Worm (Caenorhabditis elegans) whole organism, L4 larva: ENCODE data around the gene kin-18.
A peak's percentile ranks its signal among the peaks of the same experiment; 100 is the strongest.

Experiments used
- D1046.2 ChIP-seq: fragments of 200-800 bp; sonication (Bioruptor generic); IDR thresholded peaks from 2 replicates; pipeline ENCODE4 v1.3.6; 2022; ENCODE audit warnings: missing genetic modification characterization, missing compliant biosample characterization
- F49E8.2 ChIP-seq: sonication (generic microtip); optimal IDR thresholded peaks from 2 replicates; lab custom pipeline; 2016; ENCODE audit warnings: missing compliant biosample characterization, mild to moderate bottlenecking, missing genetic modification characterization, borderline replicate concordance
- T20F7.1 ChIP-seq: fragments of 200-800 bp; sonication (Bioruptor generic); optimal IDR thresholded peaks from 2 replicates; lab custom pipeline; 2018; ENCODE audit warnings: mild to moderate bottlenecking, missing genetic modification characterization, missing compliant biosample characterization
- T26A8.4 ChIP-seq: fragments of 200-800 bp; sonication (Bioruptor generic); IDR thresholded peaks from 2 replicates; pipeline ENCODE4 v1.3.6; 2022; ENCODE audit warnings: missing genetic modification characterization, missing compliant biosample characterization
- Y48G9A.11 ChIP-seq: fragments of 200-800 bp; sonication (Bioruptor generic); IDR thresholded peaks from 2 replicates; pipeline ENCODE4 v1.3.6; 2022; ENCODE audit warnings: missing genetic modification reagents, missing genetic modification characterization, missing compliant biosample characterization
- Y5F2A.4 ChIP-seq: fragments of 200-800 bp; sonication (Bioruptor generic); optimal IDR thresholded peaks from 2 replicates; lab custom pipeline; 2018; ENCODE audit warnings: mild to moderate bottlenecking, missing genetic modification characterization, missing compliant biosample characterization
- Y75B8A.6 ChIP-seq: fragments of 200-800 bp; sonication (Bioruptor generic); IDR thresholded peaks from 2 replicates; pipeline ENCODE4 v1.3.6; 2022; ENCODE audit warnings: missing genetic modification reagents, missing genetic modification characterization, missing compliant biosample characterization
- ZK337.2 ChIP-seq: fragments of 200-800 bp; sonication (Bioruptor generic); IDR thresholded peaks from 2 replicates; pipeline ENCODE4 v1.3.6; 2022; ENCODE audit warnings: missing genetic modification reagents, missing genetic modification characterization, missing compliant biosample characterization
- ama-1 ChIP-seq: fragments of 150-350 bp; optimal IDR thresholded peaks from 2 replicates; lab custom pipeline; 2014; ENCODE audit warnings: inconsistent platforms, mixed read lengths
- ceh-20 ChIP-seq: fragments of 200-800 bp; sonication (Bioruptor generic); IDR thresholded peaks from 2 replicates; pipeline ENCODE4 v1.3.6; 2022; ENCODE audit warnings: missing genetic modification reagents, missing genetic modification characterization, missing compliant biosample characterization
- ceh-32 ChIP-seq: sonication (generic microtip); optimal IDR thresholded peaks from 2 replicates; lab custom pipeline; 2016; ENCODE audit warnings: mild to moderate bottlenecking, missing genetic modification characterization, missing compliant biosample characterization; ENCODE audit not compliant: poor library complexity
- ceh-62 ChIP-seq: sonication (generic microtip); optimal IDR thresholded peaks from 2 replicates; lab custom pipeline; 2017; ENCODE audit warnings: missing biosample characterization, missing genetic modification characterization
- cey-2 ChIP-seq: sonication (generic microtip); optimal IDR thresholded peaks from 3 replicates; lab custom pipeline; 2017; ENCODE audit warnings: missing genetic modification characterization, mild to moderate bottlenecking, missing compliant biosample characterization, antibody characterized with exemption, borderline replicate concordance; ENCODE audit not compliant: insufficient read depth
- daf-16 ChIP-seq, 3 experiments: sonication (generic microtip); optimal IDR thresholded peaks; 2 replicates each; lab custom pipeline; 2016 to 2017; ENCODE audit warnings: missing genetic modification characterization in 3 of 3, missing genetic modification reagents in 3 of 3, mild to moderate bottlenecking in 2 of 3, missing compliant biosample characterization in 2 of 3, missing biosample characterization in 1 of 3, moderate library complexity in 1 of 3
- daf-19 ChIP-seq: fragments of 200-800 bp; sonication (Bioruptor generic); conservative IDR thresholded peaks from 2 replicates; pipeline ENCODE4 v1.3.6; 2022; ENCODE audit warnings: missing genetic modification characterization, missing compliant biosample characterization
- dmd-6 ChIP-seq: fragments of 200-800 bp; sonication (Bioruptor generic); IDR thresholded peaks from 2 replicates; pipeline ENCODE4 v1.3.6; 2022; ENCODE audit warnings: missing genetic modification reagents, missing genetic modification characterization, missing compliant biosample characterization
- dmd-8 ChIP-seq: fragments of 200-800 bp; sonication (Bioruptor generic); IDR thresholded peaks from 2 replicates; pipeline ENCODE4 v1.3.6; 2022; ENCODE audit warnings: missing genetic modification characterization, missing compliant biosample characterization
- egl-27 ChIP-seq: sonication (generic microtip); optimal IDR thresholded peaks from 3 replicates; lab custom pipeline; 2017; ENCODE audit warnings: missing biosample characterization, missing genetic modification reagents, missing genetic modification characterization
- egl-43 ChIP-seq: fragments of 200-800 bp; sonication (Bioruptor generic); IDR thresholded peaks from 2 replicates; pipeline ENCODE4 v1.3.6; 2022; ENCODE audit warnings: missing genetic modification reagents, missing genetic modification characterization, missing compliant biosample characterization
- hif-1 ChIP-seq, 2 experiments: sonication (generic microtip); optimal IDR thresholded peaks; 2 replicates each; lab custom pipeline; 2016 to 2017; ENCODE audit warnings: missing compliant biosample characterization in 2 of 2, missing genetic modification characterization in 2 of 2, missing genetic modification reagents in 2 of 2, missing genotype in 2 of 2, mild to moderate bottlenecking in 1 of 2
- lim-7 ChIP-seq: fragments of 200-800 bp; sonication (Bioruptor generic); IDR thresholded peaks from 2 replicates; pipeline ENCODE4 v1.3.6; 2022; ENCODE audit warnings: missing genetic modification characterization, missing compliant biosample characterization
- lin-38 ChIP-seq: fragments of 200-800 bp; sonication (Bioruptor generic); IDR thresholded peaks from 2 replicates; pipeline ENCODE4 v1.3.6; 2022; ENCODE audit warnings: missing genetic modification reagents, missing genetic modification characterization, missing compliant biosample characterization
- lsy-2 ChIP-seq, 2 experiments: fragments of 150-350 bp in 1 of 2; sonication (generic microtip) in 1 of 2; optimal IDR thresholded peaks; 2 replicates each; lab custom pipeline; 2014 to 2017; ENCODE audit warnings: missing biosample characterization in 2 of 2, missing genetic modification characterization in 2 of 2
- madf-5 ChIP-seq, 2 experiments: fragments of 200-800 bp; sonication (Bioruptor generic); IDR thresholded peaks; 2 replicates each; pipeline ENCODE4 v1.3.6; 2022; ENCODE audit warnings: missing compliant biosample characterization in 2 of 2, missing genetic modification characterization in 2 of 2
- mdt-29 ChIP-seq: fragments of 200-800 bp; sonication (Bioruptor generic); IDR thresholded peaks from 2 replicates; pipeline ENCODE4 v1.3.6; 2022; ENCODE audit warnings: missing genetic modification reagents, missing genetic modification characterization, missing compliant biosample characterization
- mep-1 ChIP-seq: fragments of 150-350 bp; sonication (generic microtip); optimal IDR thresholded peaks from 3 replicates; lab custom pipeline; 2014; ENCODE audit warnings: missing biosample characterization, missing genetic modification characterization
- mes-2 ChIP-seq: sonication (generic microtip); optimal IDR thresholded peaks from 2 replicates; lab custom pipeline; 2016; ENCODE audit warnings: missing genotype, mild to moderate bottlenecking, missing genetic modification characterization, missing compliant biosample characterization; ENCODE audit not compliant: poor library complexity, severe bottlenecking
- nhr-111 ChIP-seq: fragments of 200-800 bp; sonication (Bioruptor generic); optimal IDR thresholded peaks from 2 replicates; lab custom pipeline; 2018; ENCODE audit warnings: mild to moderate bottlenecking, missing genetic modification characterization, missing compliant biosample characterization
- nhr-237 ChIP-seq: sonication (generic microtip); optimal IDR thresholded peaks from 2 replicates; lab custom pipeline; 2017; ENCODE audit warnings: missing biosample characterization, missing genetic modification characterization
- nhr-28 ChIP-seq: fragments of 150-350 bp; optimal IDR thresholded peaks from 2 replicates; lab custom pipeline; 2014; ENCODE audit warnings: missing biosample characterization, missing genetic modification characterization
- nhr-42 ChIP-seq: fragments of 200-800 bp; sonication (Bioruptor generic); IDR thresholded peaks from 2 replicates; pipeline ENCODE4 v1.3.6; 2022; ENCODE audit warnings: missing genetic modification characterization, missing compliant biosample characterization
- nhr-48 ChIP-seq: sonication (generic microtip); optimal IDR thresholded peaks from 2 replicates; lab custom pipeline; 2016; ENCODE audit warnings: mild to moderate bottlenecking, missing genetic modification characterization, missing compliant biosample characterization
- php-3 ChIP-seq: fragments of 200-800 bp; sonication (Bioruptor generic); IDR thresholded peaks from 2 replicates; pipeline ENCODE4 v1.3.6; 2022; ENCODE audit warnings: missing genetic modification reagents, missing genetic modification characterization, missing compliant biosample characterization
- rbr-2 ChIP-seq: sonication (generic microtip); optimal IDR thresholded peaks from 2 replicates; lab custom pipeline; 2016; ENCODE audit warnings: missing genotype, missing genetic modification characterization, missing compliant biosample characterization
- set-16 ChIP-seq: fragments of 200-800 bp; sonication (Bioruptor generic); IDR thresholded peaks from 2 replicates; pipeline ENCODE4 v1.3.6; 2022; ENCODE audit warnings: missing genetic modification reagents, missing genetic modification characterization, missing compliant biosample characterization
- skn-1 ChIP-seq: fragments of 150-350 bp; optimal IDR thresholded peaks from 2 replicates; lab custom pipeline; 2014; ENCODE audit warnings: missing biosample characterization, missing genetic modification characterization
- tra-1 ChIP-seq: fragments of 200-800 bp; sonication (Bioruptor generic); IDR thresholded peaks from 2 replicates; pipeline ENCODE4 v1.3.6; 2022; ENCODE audit warnings: missing genetic modification reagents, missing genetic modification characterization, missing compliant biosample characterization
- unc-62 ChIP-seq, 3 experiments: fragments of 150-350 bp in 1 of 3; sonication (generic microtip); optimal IDR thresholded peaks in 2 of 3; peaks in 1 of 3; 1 replicate in 1 of 3; 2 replicates in 2 of 3; lab custom pipeline; 2014 to 2017; ENCODE audit warnings: missing biosample characterization in 3 of 3, missing genetic modification characterization in 3 of 3, missing genetic modification reagents in 3 of 3, missing genotype in 1 of 3
- vab-7 ChIP-seq: fragments of 200-800 bp; sonication (Bioruptor generic); IDR thresholded peaks from 2 replicates; pipeline ENCODE4 v1.3.6; 2022; ENCODE audit warnings: missing genetic modification reagents, missing genetic modification characterization, missing compliant biosample characterization
- zfp-2 ChIP-seq: sonication (generic microtip); optimal IDR thresholded peaks from 2 replicates; lab custom pipeline; 2016; ENCODE audit warnings: mild to moderate bottlenecking, missing genetic modification characterization, missing compliant biosample characterization

kin-18 gene

DNA sequence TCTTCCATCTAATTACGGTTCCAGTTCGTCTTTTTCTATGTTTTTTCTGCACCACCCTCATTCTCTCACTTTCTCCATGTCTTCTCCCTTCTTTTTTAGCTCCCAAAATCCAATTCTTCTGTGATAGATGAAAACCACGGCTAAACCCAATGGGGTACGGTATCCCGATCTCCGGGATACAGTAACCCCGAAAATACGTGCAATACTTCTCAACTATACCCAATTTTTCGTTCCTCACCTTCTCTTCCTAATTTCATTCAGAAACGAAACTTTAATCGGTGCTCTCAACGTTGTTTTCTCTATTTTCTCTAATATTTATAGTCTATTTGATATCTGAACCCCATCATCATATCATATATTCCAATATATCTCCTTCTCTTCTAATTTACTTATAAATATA is 5.2 kb downstream of the kin-18 start:
- TF ChIP-seq php-3 (GFP tag; lab: Robert Waterston, UW) (peak; percentile 42; the same call in 1 of the 2 replicates), nhr-111 (peak; percentile 33), Y5F2A.4 (GFP tag; lab: Kevin White, UChicago) (peak; percentile 11), Y75B8A.6 (GFP tag; lab: Robert Waterston, UW) (0 out of 2 replicates have a peak, but pooled peaks have one; percentile 37), madf-5 (GFP tag; IDR thresholded peaks at IDR 0.05; lab: Robert Waterston, UW) (peak; percentile 35 to 52; a peak in 1 of 4 replicates), ama-1 (lab: Kevin White, UChicago) (peak; percentile 41), lim-7 (GFP tag; lab: Robert Waterston, UW) (peak; percentile 52; the same call in 1 of the 2 replicates), hif-1 (tag; optimal IDR thresholded peaks at IDR 0.05; lab: Kevin White, UChicago) (peak in 1 of 2 experiments; percentile 30), vab-7 (GFP tag; lab: Robert Waterston, UW) (no peak), skn-1 (tag; lab: Kevin White, UChicago) (no peak), ceh-32 (no peak), mdt-29 (GFP tag; lab: Robert Waterston, UW) (0 out of 2 replicates have a peak, but pooled peaks have one; percentile 22), dmd-8 (GFP tag; lab: Robert Waterston, UW) (no peak), rbr-2 (tag; lab: Kevin White, UChicago) (peak; percentile 15), mes-2 (tag; lab: Kevin White, UChicago) (peak; percentile 15), lsy-2 (tag; optimal IDR thresholded peaks at IDR 0.05; lab: Kevin White, UChicago) (peak; percentile 13 to 23), tra-1 (0 out of 2 replicates have a peak, but pooled peaks have one; percentile 3), Y48G9A.11 (GFP tag; lab: Robert Waterston, UW) (peak; percentile 64; the same call in 1 of the 2 replicates), D1046.2 (GFP tag; lab: Robert Waterston, UW) (0 out of 2 replicates have a peak, but pooled peaks have one; percentile 57), egl-27 (no peak), T26A8.4 (0 out of 2 replicates have a peak, but pooled peaks have one; percentile 52), nhr-42 (GFP tag; lab: Robert Waterston, UW) (0 out of 2 replicates have a peak, but pooled peaks have one; percentile 55), lin-38 (GFP tag; lab: Robert Waterston, UW) (peak; percentile 45), daf-16 (GFP tag; optimal IDR thresholded peaks at IDR 0.05; lab: Kevin White, UChicago) (peak in 1 of 2 experiments; percentile 39), daf-16 (tag; optimal IDR thresholded peaks at IDR 0.05; lab: Kevin White, UChicago) (no peak), daf-19 (peak; percentile 76)
- TF ChIP-seq, all 104 proteins: peak for 20

DNA sequence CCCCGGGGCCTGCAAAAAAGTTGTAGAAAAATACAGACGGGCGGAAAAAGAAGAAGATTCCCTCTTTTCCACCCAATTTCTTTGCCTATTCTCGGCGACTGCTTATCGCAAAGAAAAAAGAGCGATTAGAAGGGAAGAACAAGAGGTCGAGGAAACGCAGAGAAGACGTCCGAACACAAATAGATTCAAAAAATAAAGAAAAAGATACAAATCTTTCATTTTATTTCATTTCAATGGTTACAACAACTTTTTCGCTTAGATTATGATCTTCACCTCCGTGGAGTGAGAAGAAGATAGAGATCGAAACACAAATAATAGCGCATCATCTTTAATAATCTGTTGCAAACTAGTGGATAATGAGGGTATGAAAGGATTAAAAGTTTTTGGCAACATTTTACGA is 13.6 kb downstream of the kin-18 start:
- TF ChIP-seq ceh-62 (no peak), nhr-28 (tag; lab: Kevin White, UChicago) (peak; percentile 29), mdt-29 (GFP tag; lab: Robert Waterston, UW) (no peak), mep-1 (tag; lab: Kevin White, UChicago) (no peak), cey-2 (no peak), ZK337.2 (GFP tag; lab: Robert Waterston, UW) (no peak), unc-62 (GFP tag; optimal IDR thresholded peaks at IDR 0.05 in 1 of 2; lab: Kevin White, UChicago) (peak in 1 of 2 experiments; percentile 36), unc-62 (tag; optimal IDR thresholded peaks at IDR 0.05; lab: Kevin White, UChicago) (no peak), set-16 (no peak), zfp-2 (tag; lab: Kevin White, UChicago) (no peak), Y75B8A.6 (GFP tag; lab: Robert Waterston, UW) (no peak), D1046.2 (GFP tag; lab: Robert Waterston, UW) (no peak), dmd-6 (GFP tag; lab: Robert Waterston, UW) (peak; percentile 16; the same call in 1 of the 2 replicates), T20F7.1 (GFP tag; lab: Kevin White, UChicago) (no peak), nhr-48 (tag; lab: Kevin White, UChicago) (peak; percentile 7), F49E8.2 (tag; lab: Kevin White, UChicago) (no peak), nhr-237 (tag; lab: Kevin White, UChicago) (no peak), ceh-20 (no peak), dmd-8 (GFP tag; lab: Robert Waterston, UW) (no peak), egl-43 (GFP tag; lab: Robert Waterston, UW) (no peak)
